Worm (Caenorhabditis elegans) whole organism, L2 larva: ENCODE results near the gene nhr-53.

Experiments used
- C34F6.9 ChIP-seq: fragments of 150-350 bp; optimal IDR thresholded peaks from 2 replicates; lab custom pipeline; 2014; ENCODE audit warnings: missing biosample characterization, missing genetic modification characterization
- F13H6.1 ChIP-seq: sonication (generic microtip); optimal IDR thresholded peaks from 2 replicates; lab custom pipeline; 2016; ENCODE audit warnings: missing genetic modification characterization, missing compliant biosample characterization
- R02D3.7 ChIP-seq: fragments of 150-350 bp; optimal IDR thresholded peaks from 2 replicates; lab custom pipeline; 2014; ENCODE audit warnings: missing biosample characterization, missing genetic modification characterization
- Y55F3AM.14 ChIP-seq: fragments of 200-800 bp; sonication (Bioruptor generic); optimal IDR thresholded peaks from 2 replicates; lab custom pipeline; 2018; ENCODE audit warnings: mild to moderate bottlenecking, missing genetic modification characterization, missing compliant biosample characterization
- ZK546.5 ChIP-seq: sonication (generic microtip); optimal IDR thresholded peaks from 2 replicates; lab custom pipeline; 2017; ENCODE audit warnings: missing biosample characterization, missing genetic modification characterization
- aly-2 ChIP-seq: fragments of 150-350 bp; optimal IDR thresholded peaks from 2 replicates; lab custom pipeline; 2014; ENCODE audit warnings: missing biosample characterization, missing genetic modification characterization
- ama-1 ChIP-seq: fragments of 150-350 bp; optimal IDR thresholded peaks from 2 replicates; lab custom pipeline; 2018; ENCODE audit warnings: inconsistent platforms
- blmp-1 ChIP-seq: sonication (generic microtip); optimal IDR thresholded peaks from 2 replicates; lab custom pipeline; 2017; ENCODE audit warnings: missing genetic modification characterization, mild to moderate bottlenecking, missing compliant biosample characterization, antibody characterized with exemption, moderate library complexity; ENCODE audit not compliant: insufficient read depth
- ceh-16 ChIP-seq: fragments of 150-350 bp; optimal IDR thresholded peaks from 2 replicates; lab custom pipeline; 2014; ENCODE audit warnings: missing biosample characterization, missing genetic modification characterization
- ceh-82 ChIP-seq: fragments of 150-350 bp; optimal IDR thresholded peaks from 2 replicates; lab custom pipeline; 2014; ENCODE audit warnings: missing biosample characterization, missing genetic modification characterization
- egl-27 ChIP-seq: sonication (generic microtip); optimal IDR thresholded peaks from 3 replicates; lab custom pipeline; 2017; ENCODE audit warnings: missing biosample characterization, missing genetic modification reagents, missing genetic modification characterization
- elt-1 ChIP-seq: fragments of 150-350 bp; optimal IDR thresholded peaks from 2 replicates; lab custom pipeline; 2014; ENCODE audit warnings: missing biosample characterization, missing genetic modification characterization
- elt-3 ChIP-seq: sonication (generic microtip); optimal IDR thresholded peaks from 2 replicates; lab custom pipeline; 2017; ENCODE audit warnings: missing biosample characterization, missing genetic modification characterization
- fos-1 ChIP-seq: fragments of 150-350 bp; optimal IDR thresholded peaks from 2 replicates; lab custom pipeline; 2014; ENCODE audit warnings: missing biosample characterization, missing genetic modification characterization
- gmeb-1 ChIP-seq: fragments of 150-350 bp; optimal IDR thresholded peaks from 2 replicates; lab custom pipeline; 2014; ENCODE audit warnings: missing biosample characterization, missing genetic modification characterization
- lin-11 ChIP-seq: fragments of 150-350 bp; sonication (generic microtip); optimal IDR thresholded peaks from 2 replicates; lab custom pipeline; 2014; ENCODE audit warnings: missing biosample characterization, missing genetic modification characterization, inconsistent platforms, mixed read lengths
- lsy-2 ChIP-seq, 2 experiments: fragments of 150-350 bp in 1 of 2; sonication (generic microtip) in 1 of 2; optimal IDR thresholded peaks; 2 replicates each; lab custom pipeline; 2014 to 2017; ENCODE audit warnings: missing biosample characterization in 2 of 2, missing genetic modification characterization in 2 of 2
- mab-5 ChIP-seq: fragments of 150-350 bp; optimal IDR thresholded peaks from 2 replicates; lab custom pipeline; 2014; ENCODE audit warnings: missing biosample characterization, missing genetic modification characterization
- mbf-1 ChIP-seq: sonication (generic microtip); optimal IDR thresholded peaks from 2 replicates; lab custom pipeline; 2017; ENCODE audit warnings: missing biosample characterization, missing genetic modification characterization
- mdl-1 ChIP-seq, 2 experiments: fragments of 150-350 bp in 1 of 2; sonication (generic microtip) in 1 of 2; optimal IDR thresholded peaks; 2 replicates each; lab custom pipeline; 2017; ENCODE audit warnings: missing biosample characterization in 2 of 2, missing genetic modification characterization in 2 of 2
- nhr-11 ChIP-seq: fragments of 150-350 bp; optimal IDR thresholded peaks from 2 replicates; lab custom pipeline; 2014; ENCODE audit warnings: missing biosample characterization, missing genetic modification characterization
- nhr-12 ChIP-seq: fragments of 150-350 bp; optimal IDR thresholded peaks from 2 replicates; lab custom pipeline; 2014; ENCODE audit warnings: missing biosample characterization, missing genetic modification characterization
- nhr-129 ChIP-seq: fragments of 150-350 bp; optimal IDR thresholded peaks from 2 replicates; lab custom pipeline; 2014; ENCODE audit warnings: missing biosample characterization, missing genetic modification characterization
- nhr-23 ChIP-seq: fragments of 150-350 bp; optimal IDR thresholded peaks from 2 replicates; lab custom pipeline; 2014; ENCODE audit warnings: missing biosample characterization, missing genetic modification reagents, missing genetic modification characterization
- nhr-237 ChIP-seq: fragments of 150-350 bp; optimal IDR thresholded peaks from 2 replicates; lab custom pipeline; 2014; ENCODE audit warnings: missing biosample characterization, missing genetic modification characterization
- nhr-25 ChIP-seq: fragments of 150-350 bp; sonication (generic microtip); optimal IDR thresholded peaks from 3 replicates; lab custom pipeline; 2014; ENCODE audit warnings: missing biosample characterization, missing genetic modification characterization
- nhr-6 ChIP-seq: fragments of 150-350 bp; optimal IDR thresholded peaks from 2 replicates; lab custom pipeline; 2014; ENCODE audit warnings: missing biosample characterization, missing genetic modification characterization
- nhr-77 ChIP-seq: fragments of 150-350 bp; optimal IDR thresholded peaks from 2 replicates; lab custom pipeline; 2014; ENCODE audit warnings: missing biosample characterization, missing genetic modification characterization
- peb-1 ChIP-seq: fragments of 150-350 bp; optimal IDR thresholded peaks from 2 replicates; lab custom pipeline; 2014; ENCODE audit warnings: missing biosample characterization, missing genetic modification characterization
- sem-4 ChIP-seq: fragments of 150-350 bp; optimal IDR thresholded peaks from 2 replicates; lab custom pipeline; 2014; ENCODE audit warnings: missing biosample characterization, missing genetic modification reagents, missing genetic modification characterization
- skn-1 ChIP-seq: sonication (generic microtip); optimal IDR thresholded peaks from 2 replicates; lab custom pipeline; 2017; ENCODE audit warnings: missing biosample characterization, missing genetic modification characterization
- sma-3 ChIP-seq: sonication (generic microtip); optimal IDR thresholded peaks from 2 replicates; lab custom pipeline; 2016; ENCODE audit warnings: missing genetic modification reagents, missing genetic modification characterization, missing compliant biosample characterization
- snpc-4 ChIP-seq: fragments of 150-350 bp; optimal IDR thresholded peaks from 2 replicates; lab custom pipeline; 2014; ENCODE audit warnings: missing biosample characterization, missing genetic modification characterization
- unc-39 ChIP-seq: fragments of 150-350 bp; optimal IDR thresholded peaks from 2 replicates; lab custom pipeline; 2014; ENCODE audit warnings: missing biosample characterization, missing genetic modification characterization
- unc-55 ChIP-seq: fragments of 150-350 bp; sonication (generic microtip); optimal IDR thresholded peaks from 3 replicates; lab custom pipeline; 2014; ENCODE audit warnings: missing biosample characterization, missing genetic modification reagents, missing genetic modification characterization
- unc-62 ChIP-seq: fragments of 150-350 bp; optimal IDR thresholded peaks from 2 replicates; lab custom pipeline; 2014; ENCODE audit warnings: missing biosample characterization, missing genetic modification reagents, missing genetic modification characterization
- zag-1 ChIP-seq: fragments of 150-350 bp; optimal IDR thresholded peaks from 2 replicates; lab custom pipeline; 2014; ENCODE audit warnings: missing biosample characterization, missing genetic modification characterization
- ztf-1 ChIP-seq: fragments of 200-800 bp; sonication (Bioruptor generic); conservative IDR thresholded peaks from 2 replicates; pipeline ENCODE4 v1.3.6; 2022; ENCODE audit warnings: missing genetic modification characterization, missing compliant biosample characterization
- ztf-11 ChIP-seq: sonication (generic microtip); optimal IDR thresholded peaks from 2 replicates; lab custom pipeline; 2017; ENCODE audit warnings: missing biosample characterization, missing genetic modification characterization
- ztf-4 ChIP-seq: fragments of 150-350 bp; optimal IDR thresholded peaks from 2 replicates; lab custom pipeline; 2014; ENCODE audit warnings: missing biosample characterization, missing genetic modification characterization

Gene nhr-53

DNA sequence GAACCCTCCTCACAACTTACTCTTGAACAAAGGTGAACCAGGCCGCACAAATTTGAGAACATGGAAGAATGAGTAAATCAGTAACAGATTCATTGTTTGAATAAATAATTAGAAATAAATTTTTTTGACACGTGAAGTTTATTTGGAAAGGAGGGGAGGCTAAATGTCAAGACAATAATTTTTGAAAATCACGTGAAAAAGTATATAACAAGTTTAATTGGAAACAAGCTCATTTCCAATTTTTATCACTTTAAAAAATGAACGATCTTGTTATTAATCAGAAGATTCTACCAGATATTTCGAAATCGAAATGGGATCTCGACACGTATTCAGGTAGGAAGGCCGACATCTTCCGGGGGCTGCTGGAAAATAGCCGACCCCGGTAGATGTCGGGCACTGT, 24.4 kb upstream of the nhr-53 start, which contains the start of the genes irld-57 and sfxn-1.3:
Gene irld-57 (minus strand): TSS at position 101 of the 400 bp plus-strand sequence.
Gene sfxn-1.3 (plus strand): TSS at position 232 of the 400 bp plus-strand sequence.
- TF ChIP-seq ztf-11 (tag; lab: Kevin White, UChicago) (no peak), unc-39 (tag; lab: Kevin White, UChicago) (no peak), peb-1 (no peak), mbf-1 (no peak), sem-4 (tag; lab: Kevin White, UChicago) (no peak), unc-62 (GFP tag; lab: Kevin White, UChicago) (no peak), C34F6.9 (tag; lab: Kevin White, UChicago) (no peak), aly-2 (no peak), snpc-4 (tag; lab: Kevin White, UChicago) (no peak), fos-1 (tag; lab: Kevin White, UChicago) (no peak), skn-1 (tag; lab: Kevin White, UChicago) (no peak), nhr-25 (tag; lab: Kevin White, UChicago) (no peak), lin-11 (no peak), R02D3.7 (no peak), F13H6.1 (tag; lab: Kevin White, UChicago) (no peak), blmp-1 (no peak), nhr-23 (tag; lab: Kevin White, UChicago) (no peak), ceh-82 (tag; lab: Kevin White, UChicago) (no peak), nhr-77 (tag; lab: Kevin White, UChicago) (no peak)
- TF ChIP-seq, all 48 proteins: peak for 0

DNA sequence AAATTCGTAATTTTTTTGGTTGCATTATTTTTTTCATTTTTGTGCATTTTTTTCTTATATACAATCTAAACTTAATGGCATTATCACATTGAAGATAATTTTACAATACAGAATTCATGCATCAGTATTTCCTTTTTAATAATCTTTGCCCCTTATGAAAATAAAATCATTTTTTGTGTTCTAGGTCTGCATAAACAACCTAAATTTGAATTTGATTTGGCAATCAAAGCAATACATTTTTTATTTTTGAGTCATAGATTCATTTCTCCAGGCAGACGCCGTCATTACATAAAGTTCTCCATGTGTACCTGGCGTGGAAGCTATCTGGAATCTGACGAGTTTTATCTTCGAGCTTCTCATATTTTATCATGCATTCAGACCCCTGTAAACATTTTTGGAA, 19.7 kb upstream of the nhr-53 start, which contains the start of gene srh-140:
Gene srh-140 (plus strand): TSS at position 301 of the 400 bp plus-strand sequence.
- no peak for TF ChIP-seq nhr-77 (tag; lab: Kevin White, UChicago)
- no peak for TF ChIP-seq skn-1 (tag; lab: Kevin White, UChicago)
- TF ChIP-seq sma-3 (GFP tag; lab: Kevin White, UChicago) = no peak
- TF ChIP-seq ztf-4 = no peak
- TF ChIP-seq mdl-1 (tag; optimal IDR thresholded peaks at IDR 0.05; lab: Kevin White, UChicago) = no peak
- TF ChIP-seq nhr-12 (tag; lab: Kevin White, UChicago) = no peak
- TF ChIP-seq egl-27 (tag; lab: Kevin White, UChicago) = no peak
- no peak for TF ChIP-seq ztf-1 (GFP tag; lab: Robert Waterston, UW)
- TF ChIP-seq elt-3 (tag; lab: Kevin White, UChicago) = no peak
- no peak for TF ChIP-seq lsy-2 (tag; optimal IDR thresholded peaks at IDR 0.05; lab: Kevin White, UChicago)
- TF ChIP-seq nhr-23 (tag; lab: Kevin White, UChicago) = no peak
- TF ChIP-seq gmeb-1 (tag; lab: Kevin White, UChicago) = no peak
- TF ChIP-seq nhr-237 (tag; lab: Kevin White, UChicago) = no peak

DNA sequence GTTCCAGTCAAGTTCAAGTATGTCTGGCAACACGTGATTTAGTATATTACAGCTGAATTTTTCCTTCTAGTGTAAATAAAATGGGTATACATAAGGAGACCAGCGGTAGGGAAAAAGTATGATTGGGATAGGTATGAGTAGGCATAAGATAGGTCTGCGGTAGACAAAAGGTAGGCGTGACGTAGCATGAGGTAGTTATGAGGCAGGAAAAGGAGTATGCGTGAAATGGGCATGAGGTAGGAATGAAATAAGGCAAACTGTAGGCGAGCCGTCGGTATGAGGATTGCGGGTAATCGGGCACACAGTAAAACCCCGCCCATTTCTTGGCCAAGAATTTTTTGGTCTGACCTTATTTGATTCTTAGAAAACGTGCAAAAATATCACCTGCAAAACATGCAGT, 19.3 kb upstream of the nhr-53 start:
- TF ChIP-seq unc-55 (no peak), blmp-1 (no peak), nhr-12 (tag; lab: Kevin White, UChicago) (no peak), nhr-11 (tag; lab: Kevin White, UChicago) (no peak)

DNA sequence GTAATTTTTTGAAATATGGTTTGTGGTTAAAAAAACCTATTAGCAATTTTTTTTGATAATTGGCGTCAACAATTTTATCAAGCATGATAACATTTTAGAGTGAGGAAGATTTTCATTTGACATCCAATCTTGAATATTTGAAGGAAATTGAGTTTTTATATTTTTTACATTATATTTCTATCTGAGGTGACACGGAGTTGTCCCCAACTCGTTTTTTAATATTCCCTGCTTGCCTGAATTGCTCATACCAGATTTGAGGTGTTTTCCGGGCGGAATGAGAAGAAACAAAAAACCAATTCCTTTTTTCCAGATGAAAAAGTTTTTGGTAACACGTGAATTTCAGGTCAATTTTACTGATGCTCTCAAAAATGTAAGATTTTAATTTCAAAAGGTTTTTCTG, 17.4 kb upstream of the nhr-53 start, which contains the start of gene Y6E2A.7:
Gene Y6E2A.7 (plus strand): TSS at position 301 of the 400 bp plus-strand sequence.
- TF ChIP-seq lin-11 (no peak), ceh-16 (tag; lab: Kevin White, UChicago) (no peak), gmeb-1 (tag; lab: Kevin White, UChicago) (no peak), nhr-6 (no peak), zag-1 (tag; lab: Kevin White, UChicago) (no peak), unc-39 (tag; lab: Kevin White, UChicago) (no peak), nhr-25 (tag; lab: Kevin White, UChicago) (no peak), mab-5 (tag; lab: Kevin White, UChicago) (no peak), ztf-4 (no peak), sma-3 (GFP tag; lab: Kevin White, UChicago) (no peak)

DNA sequence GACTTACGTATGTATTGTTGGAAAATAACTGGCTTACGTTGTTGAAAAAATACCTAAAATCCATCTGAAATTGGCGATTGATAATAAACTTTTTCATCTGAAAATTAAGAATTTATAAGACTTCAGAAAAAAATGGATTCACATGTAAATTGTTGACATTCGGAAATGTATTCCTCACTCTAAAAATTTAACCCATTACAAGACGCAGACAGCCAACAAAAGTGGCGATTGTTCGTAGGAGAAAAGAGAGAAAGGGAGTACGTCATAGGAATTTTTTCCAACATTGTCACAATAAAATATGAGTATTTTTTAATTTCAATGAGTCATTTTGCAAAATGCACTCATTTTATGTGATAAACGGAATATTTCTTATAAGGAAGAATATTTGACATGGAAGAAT, 16.4 kb upstream of the nhr-53 start, which contains the start of gene Y6E2A.5:
Gene Y6E2A.5 (minus strand): TSS at position 101 of the 400 bp plus-strand sequence.
- no peak for TF ChIP-seq mbf-1
- no peak for TF ChIP-seq lsy-2 (tag; optimal IDR thresholded peaks at IDR 0.05; lab: Kevin White, UChicago)
- no peak for TF ChIP-seq blmp-1
- no peak for TF ChIP-seq lin-11
- no peak for TF ChIP-seq Y55F3AM.14
- no peak for TF ChIP-seq elt-3 (tag; lab: Kevin White, UChicago)
- no peak for TF ChIP-seq elt-1 (tag; lab: Kevin White, UChicago)
- TF ChIP-seq ZK546.5 (tag; lab: Kevin White, UChicago) = no peak
- no peak for TF ChIP-seq nhr-237 (tag; lab: Kevin White, UChicago)
- no peak for TF ChIP-seq ztf-4
- TF ChIP-seq ceh-82 (tag; lab: Kevin White, UChicago) = no peak
- no peak for TF ChIP-seq fos-1 (tag; lab: Kevin White, UChicago)
- no peak for TF ChIP-seq egl-27 (tag; lab: Kevin White, UChicago)
- TF ChIP-seq R02D3.7 = no peak
- TF ChIP-seq nhr-6 = no peak
- no peak for TF ChIP-seq ama-1
- no peak for TF ChIP-seq C34F6.9 (tag; lab: Kevin White, UChicago)
- TF ChIP-seq nhr-129 (tag; lab: Kevin White, UChicago) = no peak
- no peak for TF ChIP-seq mdl-1 (tag; optimal IDR thresholded peaks at IDR 0.05; lab: Kevin White, UChicago)
- TF ChIP-seq zag-1 (tag; lab: Kevin White, UChicago) = no peak
- TF ChIP-seq, all 48 proteins: peak for 0
